Worm (Caenorhabditis elegans) whole organism, L4 larva: ENCODE results near the gene D1054.8.

Experiments
- F10B5.3 ChIP-seq: sonication (generic microtip); optimal IDR thresholded peaks from 2 replicates; lab custom pipeline; 2016; ENCODE audit warnings: mild to moderate bottlenecking, missing genetic modification characterization, missing compliant biosample characterization
- F26F4.8 ChIP-seq: fragments of 200-800 bp; sonication (Bioruptor generic); conservative IDR thresholded peaks from 2 replicates; pipeline ENCODE4 v1.3.6; 2022; ENCODE audit warnings: missing genetic modification characterization, missing compliant biosample characterization
- F44E2.7 ChIP-seq: fragments of 200-800 bp; sonication (Bioruptor generic); IDR thresholded peaks from 2 replicates; pipeline ENCODE4 v2.1.2; 2022; ENCODE audit warnings: missing genetic modification characterization, missing compliant biosample characterization
- F49E8.2 ChIP-seq: sonication (generic microtip); optimal IDR thresholded peaks from 2 replicates; lab custom pipeline; 2016; ENCODE audit warnings: missing compliant biosample characterization, mild to moderate bottlenecking, missing genetic modification characterization, borderline replicate concordance
- Y48G9A.11 ChIP-seq: fragments of 200-800 bp; sonication (Bioruptor generic); IDR thresholded peaks from 2 replicates; pipeline ENCODE4 v1.3.6; 2022; ENCODE audit warnings: missing genetic modification reagents, missing genetic modification characterization, missing compliant biosample characterization
- Y5F2A.4 ChIP-seq: fragments of 200-800 bp; sonication (Bioruptor generic); optimal IDR thresholded peaks from 2 replicates; lab custom pipeline; 2018; ENCODE audit warnings: mild to moderate bottlenecking, missing genetic modification characterization, missing compliant biosample characterization
- aha-1 ChIP-seq: fragments of 150-350 bp; peaks from one replicate; lab custom pipeline; 2014; ENCODE audit warnings: missing biosample characterization, missing genetic modification characterization
- ceh-28 ChIP-seq: fragments of 150-350 bp; optimal IDR thresholded peaks from 2 replicates; lab custom pipeline; 2014; ENCODE audit warnings: missing biosample characterization, missing genetic modification reagents, missing genetic modification characterization
- ceh-44 ChIP-seq: fragments of 200-800 bp; sonication (Bioruptor generic); IDR thresholded peaks from 2 replicates; pipeline ENCODE4 v1.3.6; 2022; ENCODE audit warnings: missing genetic modification reagents, missing genetic modification characterization, missing compliant biosample characterization
- ces-1 ChIP-seq: fragments of 150-350 bp; sonication (generic microtip); optimal IDR thresholded peaks from 4 replicates; lab custom pipeline; 2014; ENCODE audit warnings: missing biosample characterization, missing genetic modification reagents, missing genetic modification characterization
- cey-2 ChIP-seq: sonication (generic microtip); optimal IDR thresholded peaks from 3 replicates; lab custom pipeline; 2017; ENCODE audit warnings: missing genetic modification characterization, mild to moderate bottlenecking, missing compliant biosample characterization, antibody characterized with exemption, borderline replicate concordance; ENCODE audit not compliant: insufficient read depth
- daf-8 ChIP-seq: fragments of 200-800 bp; sonication (Bioruptor generic); IDR thresholded peaks from 2 replicates; pipeline ENCODE4 v1.3.6; 2022; ENCODE audit warnings: missing genetic modification characterization, missing compliant biosample characterization
- dmd-8 ChIP-seq: fragments of 200-800 bp; sonication (Bioruptor generic); IDR thresholded peaks from 2 replicates; pipeline ENCODE4 v1.3.6; 2022; ENCODE audit warnings: missing genetic modification characterization, missing compliant biosample characterization
- dpl-1 ChIP-seq: fragments of 150-350 bp; optimal IDR thresholded peaks from 2 replicates; lab custom pipeline; 2014; ENCODE audit warnings: missing biosample characterization, missing genetic modification reagents, missing genetic modification characterization
- fkh-10 ChIP-seq: fragments of 150-350 bp; optimal IDR thresholded peaks from 2 replicates; lab custom pipeline; 2014; ENCODE audit warnings: missing biosample characterization, missing genetic modification reagents, missing genetic modification characterization
- gei-8 ChIP-seq: fragments of 200-800 bp; sonication (Bioruptor generic); optimal IDR thresholded peaks from 2 replicates; lab custom pipeline; 2018; ENCODE audit warnings: mild to moderate bottlenecking, missing genetic modification characterization, missing compliant biosample characterization
- hif-1 ChIP-seq, 2 experiments: sonication (generic microtip); optimal IDR thresholded peaks; 2 replicates each; lab custom pipeline; 2016 to 2017; ENCODE audit warnings: missing compliant biosample characterization in 2 of 2, missing genetic modification characterization in 2 of 2, missing genetic modification reagents in 2 of 2, missing genotype in 2 of 2, mild to moderate bottlenecking in 1 of 2
- hlh-11 ChIP-seq: fragments of 200-800 bp; sonication (Bioruptor generic); optimal IDR thresholded peaks from 2 replicates; lab custom pipeline; 2018; ENCODE audit warnings: mild to moderate bottlenecking, missing genetic modification characterization, missing compliant biosample characterization
- hlh-30 ChIP-seq: sonication (generic microtip); optimal IDR thresholded peaks from 2 replicates; lab custom pipeline; 2017; ENCODE audit warnings: antibody characterized with exemption, mild to moderate bottlenecking, missing genetic modification characterization, missing compliant biosample characterization; ENCODE audit not compliant: insufficient read depth
- hmg-1.1 ChIP-seq: fragments of 200-800 bp; sonication (Bioruptor generic); IDR thresholded peaks from 2 replicates; pipeline ENCODE4 v1.3.6; 2022; ENCODE audit warnings: missing genetic modification reagents, missing genetic modification characterization, missing compliant biosample characterization
- lin-38 ChIP-seq: fragments of 200-800 bp; sonication (Bioruptor generic); IDR thresholded peaks from 2 replicates; pipeline ENCODE4 v1.3.6; 2022; ENCODE audit warnings: missing genetic modification reagents, missing genetic modification characterization, missing compliant biosample characterization
- mdl-1 ChIP-seq, 2 experiments: fragments of 150-350 bp in 1 of 2; sonication (generic microtip) in 1 of 2; optimal IDR thresholded peaks; 2 replicates each; lab custom pipeline; 2014 to 2017; ENCODE audit warnings: missing biosample characterization in 2 of 2, missing genetic modification characterization in 2 of 2
- mep-1 ChIP-seq: fragments of 150-350 bp; sonication (generic microtip); optimal IDR thresholded peaks from 3 replicates; lab custom pipeline; 2014; ENCODE audit warnings: missing biosample characterization, missing genetic modification characterization
- mes-2 ChIP-seq: sonication (generic microtip); optimal IDR thresholded peaks from 2 replicates; lab custom pipeline; 2016; ENCODE audit warnings: missing genotype, mild to moderate bottlenecking, missing genetic modification characterization, missing compliant biosample characterization; ENCODE audit not compliant: poor library complexity, severe bottlenecking
- nhr-25 ChIP-seq: sonication (generic microtip); optimal IDR thresholded peaks from 2 replicates; lab custom pipeline; 2017; ENCODE audit warnings: missing genetic modification characterization, mild to moderate bottlenecking, missing compliant biosample characterization, antibody characterized with exemption, moderate library complexity, borderline replicate concordance; ENCODE audit not compliant: insufficient read depth
- nhr-48 ChIP-seq: sonication (generic microtip); optimal IDR thresholded peaks from 2 replicates; lab custom pipeline; 2016; ENCODE audit warnings: mild to moderate bottlenecking, missing genetic modification characterization, missing compliant biosample characterization
- nhr-6 ChIP-seq: fragments of 150-350 bp; optimal IDR thresholded peaks from 2 replicates; lab custom pipeline; 2014; ENCODE audit warnings: missing biosample characterization, missing genetic modification characterization
- snpc-1.2 ChIP-seq: fragments of 200-800 bp; sonication (Bioruptor generic); IDR thresholded peaks from 2 replicates; pipeline ENCODE4 v1.3.6; 2022; ENCODE audit warnings: missing genetic modification reagents, missing genetic modification characterization, missing compliant biosample characterization
- spr-3 ChIP-seq: fragments of 200-800 bp; sonication (Bioruptor generic); optimal IDR thresholded peaks from 2 replicates; lab custom pipeline; 2018; ENCODE audit warnings: mild to moderate bottlenecking, missing genetic modification characterization, missing compliant biosample characterization
- tag-97 ChIP-seq: fragments of 200-800 bp; sonication (Bioruptor generic); IDR thresholded peaks from 2 replicates; pipeline ENCODE4 v1.3.6; 2022; ENCODE audit warnings: missing genetic modification characterization, missing compliant biosample characterization
- unc-130 ChIP-seq: sonication (generic microtip); optimal IDR thresholded peaks from 2 replicates; lab custom pipeline; 2016; ENCODE audit warnings: missing genetic modification reagents, missing genetic modification characterization, missing compliant biosample characterization
- unc-39 ChIP-seq: sonication (generic microtip); optimal IDR thresholded peaks from 2 replicates; lab custom pipeline; 2017; ENCODE audit warnings: missing biosample characterization, missing genetic modification characterization
- unc-62 ChIP-seq, 3 experiments: fragments of 150-350 bp in 1 of 3; sonication (generic microtip); optimal IDR thresholded peaks in 2 of 3; peaks in 1 of 3; 1 replicate in 1 of 3; 2 replicates in 2 of 3; lab custom pipeline; 2014 to 2017; ENCODE audit warnings: missing biosample characterization in 3 of 3, missing genetic modification characterization in 3 of 3, missing genetic modification reagents in 3 of 3, missing genotype in 1 of 3
- zag-1 ChIP-seq: fragments of 150-350 bp; optimal IDR thresholded peaks from 2 replicates; lab custom pipeline; 2014; ENCODE audit warnings: missing biosample characterization, missing genetic modification characterization
- zfp-3 ChIP-seq: fragments of 200-800 bp; sonication (Bioruptor generic); conservative IDR thresholded peaks from 2 replicates; pipeline ENCODE4 v1.3.6; 2022; ENCODE audit warnings: missing genetic modification reagents, missing genetic modification characterization, missing compliant biosample characterization

D1054.8 gene

ce11 chrV:10807862-10808327 is 23.8 kb downstream of the D1054.8 start, which contains the start of gene plrg-1 (continued):
- peak; percentile 78 for TF ChIP-seq nhr-48 (tag; lab: Kevin White, UChicago)
- no peak for TF ChIP-seq daf-8 (GFP tag; lab: Robert Waterston, UW)
- TF ChIP-seq zag-1 = no peak
- TF ChIP-seq zfp-3 (GFP tag; lab: Robert Waterston, UW) = peak; percentile 81
- TF ChIP-seq ces-1 (GFP tag; lab: Kevin White, UChicago) = peak; percentile 3
- TF ChIP-seq ceh-44 (GFP tag; lab: Robert Waterston, UW) = peak; percentile 89
- no peak for TF ChIP-seq cey-2
- TF ChIP-seq hif-1 (tag; optimal IDR thresholded peaks at IDR 0.05; lab: Kevin White, UChicago) = peak in 1 of 2 experiments; percentile 80
- no peak for TF ChIP-seq ceh-28 (tag; lab: Kevin White, UChicago)
- peak; percentile 93 for TF ChIP-seq lin-38 (GFP tag; lab: Robert Waterston, UW)
- TF ChIP-seq fkh-10 = peak; percentile 50
- peak; percentile 60 for TF ChIP-seq F10B5.3
- peak; percentile 95 for TF ChIP-seq aha-1
- peak; percentile 80 for TF ChIP-seq Y48G9A.11 (GFP tag; lab: Robert Waterston, UW)
- TF ChIP-seq nhr-25 (tag; lab: Kevin White, UChicago) = peak; percentile 42
- no peak for TF ChIP-seq spr-3
- TF ChIP-seq tag-97 (GFP tag; lab: Robert Waterston, UW) = no peak
- no peak for TF ChIP-seq unc-39 (tag; lab: Kevin White, UChicago)
- TF ChIP-seq snpc-1.2 = peak; percentile 67; the same call in 1 of the 2 replicates
- peak; percentile 93 for TF ChIP-seq mep-1
- no peak for TF ChIP-seq Y5F2A.4 (GFP tag; lab: Kevin White, UChicago)
- peak; percentile 16 for TF ChIP-seq gei-8 (GFP tag; lab: Kevin White, UChicago)
- no peak for TF ChIP-seq F26F4.8
- TF ChIP-seq F44E2.7 (GFP tag; lab: Robert Waterston, UW) = no peak

ce11 chrV:10811763-10812162 is 27.7 kb downstream of the D1054.8 start, which contains the start of gene C29A12.22:
Gene C29A12.22, plus strand, starts transcription at chrV:10812063.
- no peak for TF ChIP-seq dmd-8
- TF ChIP-seq mdl-1 (tag; optimal IDR thresholded peaks at IDR 0.05; lab: Kevin White, UChicago) = no peak

ce11 chrV:10813425-10814156 is 29.5 kb downstream of the D1054.8 start, which contains the start of the genes C29A12.1 and lig-1:
Gene C29A12.1, minus strand, starts transcription at chrV:10813487.
Gene lig-1, plus strand, starts transcription at chrV:10814106.
- TF ChIP-seq dpl-1 = peak; percentile 57
- peak; percentile 37 for TF ChIP-seq unc-130 (GFP tag; lab: Kevin White, UChicago)
- TF ChIP-seq mes-2 (tag; lab: Kevin White, UChicago) = peak; percentile 66
- no peak for TF ChIP-seq hlh-11 (tag; lab: Kevin White, UChicago)
- peak; percentile 86 for TF ChIP-seq lin-38 (GFP tag; lab: Robert Waterston, UW)
- TF ChIP-seq Y5F2A.4 (GFP tag; lab: Kevin White, UChicago) = no peak
- TF ChIP-seq hlh-30 = peak; percentile 61
- TF ChIP-seq nhr-6 = peak; percentile 63
- peak; percentile 72 for TF ChIP-seq F49E8.2 (tag; lab: Kevin White, UChicago)
- TF ChIP-seq Y48G9A.11 (GFP tag; lab: Robert Waterston, UW) = peak; percentile 44; the same call in 1 of the 2 replicates

ce11 chrV:10814333-10814732 is 30.2 kb downstream of the D1054.8 start:
- TF ChIP-seq F49E8.2 (tag; lab: Kevin White, UChicago) (no peak), hmg-1.1 (GFP tag; lab: Robert Waterston, UW) (no peak), unc-62 (GFP tag; optimal IDR thresholded peaks at IDR 0.05 in 1 of 2; lab: Kevin White, UChicago) (peak in 1 of 2 experiments; percentile 91), unc-62 (tag; optimal IDR thresholded peaks at IDR 0.05; lab: Kevin White, UChicago) (no peak)
- TF ChIP-seq, all 104 proteins: peak for 1
